Fruit fly (Drosophila melanogaster) whole organism, embryonic: Measurements from ENCODE around the gene CG42534.

Source experiments
- CG11247 ChIP-seq: fragments of 200-800 bp; sonication (Bioruptor generic); IDR thresholded peaks from 2 replicates; pipeline ENCODE4 v1.3.6; 2022; ENCODE audit warnings: missing biosample characterization, missing genetic modification characterization
- CG1233 ChIP-seq: fragments of 200-800 bp; sonication (Bioruptor generic); optimal IDR thresholded peaks from 4 replicates; lab custom pipeline; 2018; ENCODE audit warnings: missing biosample characterization, mild to moderate bottlenecking, missing genetic modification characterization
- CG13296 ChIP-seq: fragments of 200-800 bp; sonication (Bioruptor generic); optimal IDR thresholded peaks from 3 replicates; lab custom pipeline; 2018; ENCODE audit warnings: missing biosample characterization, mild to moderate bottlenecking, missing genetic modification characterization
- CG14667 ChIP-seq: fragments of 200-800 bp; sonication (Bioruptor generic); IDR thresholded peaks from 2 replicates; pipeline ENCODE4 v1.3.6; 2022; ENCODE audit warnings: missing biosample characterization, missing genetic modification characterization
- CG16863 ChIP-seq: fragments of 200-800 bp; sonication (Bioruptor generic); optimal IDR thresholded peaks from 3 replicates; lab custom pipeline; 2016; ENCODE audit warnings: missing biosample characterization, missing genetic modification characterization
- CG17568 ChIP-seq: fragments of 200-800 bp; sonication (Bioruptor generic); optimal IDR thresholded peaks from 2 replicates; lab custom pipeline; 2018; ENCODE audit warnings: missing biosample characterization, mild to moderate bottlenecking, missing genetic modification characterization, moderate library complexity
- CG17802 ChIP-seq: fragments of 200-800 bp; sonication (Bioruptor generic); optimal IDR thresholded peaks from 2 replicates; lab custom pipeline; 2018; ENCODE audit warnings: missing biosample characterization, mild to moderate bottlenecking, missing genetic modification characterization, moderate library complexity
- CG17829 ChIP-seq: fragments of 200-800 bp; optimal IDR thresholded peaks from 2 replicates; lab custom pipeline; 2019; ENCODE audit warnings: missing biosample characterization, mild to moderate bottlenecking, missing genetic modification characterization, moderate library complexity
- CG30403 ChIP-seq: fragments of 200-800 bp; sonication (Bioruptor generic); optimal IDR thresholded peaks from 3 replicates; lab custom pipeline; 2016; ENCODE audit warnings: missing biosample characterization, missing genetic modification characterization
- CG30431 ChIP-seq: fragments of 200-800 bp; sonication (Bioruptor generic); optimal IDR thresholded peaks from 2 replicates; lab custom pipeline; 2017; ENCODE audit warnings: missing biosample characterization, missing genetic modification characterization
- CG31388 ChIP-seq: fragments of 200-800 bp; sonication (Bioruptor generic); optimal IDR thresholded peaks from 2 replicates; lab custom pipeline; 2016; ENCODE audit warnings: missing biosample characterization, missing genetic modification characterization
- CG34224 ChIP-seq: fragments of 200-800 bp; sonication (Bioruptor generic); IDR thresholded peaks from 3 replicates; pipeline ENCODE4 v1.3.6; 2022; ENCODE audit warnings: missing biosample characterization, missing genetic modification characterization; ENCODE audit not compliant: partially characterized antibody
- CG3847 ChIP-seq: fragments of 200-800 bp; sonication (Bioruptor generic); IDR thresholded peaks from 2 replicates; pipeline ENCODE4 v1.3.6; 2022; ENCODE audit warnings: missing biosample characterization, missing genetic modification characterization
- CG42726 ChIP-seq: fragments of 200-800 bp; sonication (Bioruptor generic); IDR thresholded peaks from 2 replicates; pipeline ENCODE4 v1.3.6; 2022; ENCODE audit warnings: missing biosample characterization, missing genetic modification characterization; ENCODE audit not compliant: partially characterized antibody
- CG6254 ChIP-seq: fragments of 200-800 bp; sonication (Bioruptor generic); optimal IDR thresholded peaks from 3 replicates; lab custom pipeline; 2017; ENCODE audit warnings: mild to moderate bottlenecking, missing biosample characterization, missing genetic modification reagents, missing genetic modification characterization
- CG7928 ChIP-seq: fragments of 200-800 bp; sonication (Bioruptor generic); optimal IDR thresholded peaks from 2 replicates; lab custom pipeline; 2017; ENCODE audit warnings: missing biosample characterization, mild to moderate bottlenecking, missing genetic modification characterization
- CG8089 ChIP-seq: fragments of 200-800 bp; sonication (Bioruptor generic); optimal IDR thresholded peaks from 3 replicates; lab custom pipeline; 2016; ENCODE audit warnings: missing biosample characterization, missing genetic modification characterization
- CG8765 ChIP-seq: fragments of 200-800 bp; sonication (Bioruptor generic); IDR thresholded peaks from 2 replicates; pipeline ENCODE4 v1.3.6; 2022; ENCODE audit warnings: missing biosample characterization, missing genetic modification characterization
- CG9876 ChIP-seq: fragments of 200-800 bp; sonication (Bioruptor generic); optimal IDR thresholded peaks from 2 replicates; lab custom pipeline; 2016; ENCODE audit warnings: missing biosample characterization, missing genetic modification characterization
- Chrac-16 ChIP-seq: fragments of 200-800 bp; sonication (Bioruptor generic); optimal IDR thresholded peaks from 3 replicates; lab custom pipeline; 2016; ENCODE audit warnings: missing biosample characterization, missing genetic modification characterization
- Dref ChIP-seq: fragments of 200-800 bp; sonication (Bioruptor generic); IDR thresholded peaks from 2 replicates; pipeline ENCODE4 v1.3.6; 2022; ENCODE audit warnings: missing biosample characterization, missing genetic modification characterization
- HLH4C ChIP-seq: fragments of 200-800 bp; sonication (Bioruptor generic); IDR thresholded peaks from 3 replicates; pipeline ENCODE4 v1.3.6; 2022; ENCODE audit warnings: missing biosample characterization, missing genetic modification characterization; ENCODE audit not compliant: partially characterized antibody
- Hr51 ChIP-seq, 2 experiments: fragments of 200-800 bp; sonication (Bioruptor generic); optimal IDR thresholded peaks; 2 replicates in 1 of 2; 3 replicates in 1 of 2; lab custom pipeline; 2016 to 2018; ENCODE audit warnings: missing biosample characterization in 2 of 2, missing genetic modification characterization in 2 of 2, mild to moderate bottlenecking in 1 of 2, moderate library complexity in 1 of 2
- MBD-R2 ChIP-seq: fragments of 200-800 bp; sonication (Bioruptor generic); IDR thresholded peaks from 2 replicates; pipeline ENCODE4 v1.3.6; 2022; ENCODE audit warnings: missing biosample characterization, missing genetic modification characterization
- Meics ChIP-seq: fragments of 200-800 bp; sonication (Bioruptor generic); optimal IDR thresholded peaks from 2 replicates; lab custom pipeline; 2017; ENCODE audit warnings: missing biosample characterization, mild to moderate bottlenecking, missing genetic modification characterization
- Nf-YA ChIP-seq: fragments of 200-800 bp; sonication (Bioruptor generic); IDR thresholded peaks from 2 replicates; pipeline ENCODE4 v1.3.6; 2022; ENCODE audit warnings: missing biosample characterization, missing genetic modification characterization
- Nf-YB ChIP-seq: fragments of 200-800 bp; sonication (Bioruptor generic); optimal IDR thresholded peaks from 3 replicates; lab custom pipeline; 2019; ENCODE audit warnings: missing biosample characterization, mild to moderate bottlenecking, missing genetic modification characterization, moderate library complexity
- Pdp1 ChIP-seq, 2 experiments: fragments of 200-800 bp; sonication (Bioruptor generic); optimal IDR thresholded peaks; 3 replicates each; lab custom pipeline; 2016; ENCODE audit warnings: missing biosample characterization in 2 of 2, missing genetic modification characterization in 2 of 2, mild to moderate bottlenecking in 1 of 2, moderate library complexity in 1 of 2
- Rx ChIP-seq: fragments of 200-800 bp; sonication (Bioruptor generic); IDR thresholded peaks from 2 replicates; pipeline ENCODE4 v1.3.6; 2022; ENCODE audit warnings: missing biosample characterization, missing genetic modification characterization
- Sox102F ChIP-seq: fragments of 200-800 bp; sonication (Bioruptor generic); optimal IDR thresholded peaks from 2 replicates; lab custom pipeline; 2018; ENCODE audit warnings: missing biosample characterization, mild to moderate bottlenecking, missing genetic modification characterization, moderate library complexity
- br ChIP-seq: fragments of >200 bp; optimal IDR thresholded peaks from 2 replicates; lab custom pipeline; 2017
- cg ChIP-seq: fragments of 200-800 bp; sonication (Bioruptor generic); optimal IDR thresholded peaks from 3 replicates; lab custom pipeline; 2019; ENCODE audit warnings: missing biosample characterization, mild to moderate bottlenecking, missing genetic modification characterization, moderate library complexity
- emc ChIP-seq: fragments of 200-800 bp; sonication (Bioruptor generic); optimal IDR thresholded peaks from 2 replicates; lab custom pipeline; 2016; ENCODE audit warnings: missing biosample characterization, missing genetic modification characterization
- en ChIP-seq: fragments of 200-800 bp; sonication (Bioruptor generic); optimal IDR thresholded peaks from 2 replicates; lab custom pipeline; 2016; ENCODE audit warnings: missing biosample characterization, missing genetic modification characterization
- fu2 ChIP-seq: fragments of 200-800 bp; sonication (Bioruptor generic); optimal IDR thresholded peaks from 2 replicates; lab custom pipeline; 2016; ENCODE audit warnings: missing biosample characterization, missing genetic modification characterization
- gem ChIP-seq: fragments of 200-800 bp; sonication (Bioruptor generic); optimal IDR thresholded peaks from 2 replicates; lab custom pipeline; 2019; ENCODE audit warnings: missing biosample characterization, mild to moderate bottlenecking, missing genetic modification characterization, moderate library complexity
- grau ChIP-seq: fragments of 200-800 bp; optimal IDR thresholded peaks from 3 replicates; lab custom pipeline; 2019; ENCODE audit warnings: missing biosample characterization, mild to moderate bottlenecking, missing genetic modification characterization, moderate library complexity
- lilli ChIP-seq: fragments of 200-800 bp; sonication (Bioruptor generic); optimal IDR thresholded peaks from 3 replicates; lab custom pipeline; 2016; ENCODE audit warnings: missing biosample characterization, missing genetic modification characterization
- luna ChIP-seq: fragments of 200-800 bp; sonication (Bioruptor generic); optimal IDR thresholded peaks from 2 replicates; lab custom pipeline; 2016; ENCODE audit warnings: missing biosample characterization, missing genetic modification characterization
- mirr ChIP-seq: fragments of 200-800 bp; sonication (Bioruptor generic); optimal IDR thresholded peaks from 3 replicates; lab custom pipeline; 2018; ENCODE audit warnings: missing biosample characterization, mild to moderate bottlenecking, missing genetic modification characterization
- odd ChIP-seq: fragments of 200-800 bp; sonication (Bioruptor generic); optimal IDR thresholded peaks from 2 replicates; lab custom pipeline; 2017; ENCODE audit warnings: missing biosample characterization, mild to moderate bottlenecking, missing genetic modification characterization
- ranshi ChIP-seq: fragments of 200-800 bp; sonication (Bioruptor generic); IDR thresholded peaks from 2 replicates; pipeline ENCODE4 v1.3.6; 2022; ENCODE audit warnings: missing biosample characterization, missing genetic modification characterization
- repo ChIP-seq: fragments of 200-800 bp; sonication (Bioruptor generic); optimal IDR thresholded peaks from 2 replicates; lab custom pipeline; 2016; ENCODE audit warnings: missing biosample characterization, missing genetic modification characterization
- shn ChIP-seq: fragments of 200-800 bp; sonication (Bioruptor generic); optimal IDR thresholded peaks from 3 replicates; lab custom pipeline; 2016; ENCODE audit warnings: missing biosample characterization, missing genetic modification characterization
- slou ChIP-seq: fragments of 200-800 bp; sonication (Bioruptor generic); optimal IDR thresholded peaks from 3 replicates; lab custom pipeline; 2016; ENCODE audit warnings: missing biosample characterization, missing genetic modification characterization
- so ChIP-seq: fragments of 200-800 bp; sonication (Bioruptor generic); IDR thresholded peaks from 3 replicates; pipeline ENCODE4 v1.3.6; 2022; ENCODE audit warnings: missing biosample characterization, missing genetic modification characterization
- tio ChIP-seq: fragments of 200-800 bp; sonication (Bioruptor generic); optimal IDR thresholded peaks from 2 replicates; lab custom pipeline; 2017; ENCODE audit warnings: missing biosample characterization, missing genetic modification characterization, inconsistent platforms
- trem ChIP-seq: fragments of 200-800 bp; optimal IDR thresholded peaks from 3 replicates; lab custom pipeline; 2019; ENCODE audit warnings: missing biosample characterization, mild to moderate bottlenecking, missing genetic modification characterization, moderate library complexity
- twi ChIP-seq: fragments of 200-800 bp; optimal IDR thresholded peaks from 2 replicates; lab custom pipeline; 2019; ENCODE audit warnings: missing biosample characterization, mild to moderate bottlenecking, missing genetic modification characterization, moderate library complexity

The CG42534 gene

DNA sequence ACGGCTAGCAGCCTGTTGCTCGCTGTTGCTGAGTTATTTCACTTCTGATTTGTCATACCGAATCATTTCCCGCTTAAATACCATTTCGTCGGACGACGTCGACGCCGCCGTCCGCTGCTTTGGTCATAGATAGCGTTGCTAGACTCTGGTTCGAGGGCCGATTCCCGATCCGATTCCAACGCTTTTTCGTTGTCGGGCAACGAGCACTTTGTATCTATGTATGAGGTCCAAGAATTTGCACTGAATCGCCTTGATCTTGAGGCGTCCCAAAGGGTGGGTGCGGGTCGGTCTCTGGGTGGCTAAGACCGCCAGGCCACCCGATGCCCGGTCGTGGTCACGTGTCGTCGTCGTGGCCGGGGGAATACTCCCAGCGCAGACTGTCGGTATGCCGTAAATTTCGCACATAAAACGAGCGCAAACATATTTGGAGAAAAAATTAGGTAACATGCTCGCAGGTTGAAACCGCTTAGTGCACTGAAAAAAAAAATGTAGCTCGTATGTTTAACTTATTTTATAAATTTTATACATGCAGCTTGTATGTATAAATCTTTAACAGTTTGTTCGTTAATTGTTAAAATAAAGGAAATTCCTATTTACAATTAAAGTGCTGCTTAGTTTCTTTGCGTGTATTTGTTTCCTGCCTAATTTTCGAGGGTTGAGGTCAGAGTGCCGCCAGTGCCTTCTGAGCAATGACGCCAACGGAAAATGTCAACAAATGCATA, 48.1 kb upstream of the CG42534 start, which contains the start of gene CG3348 (continued):
- TF ChIP-seq Chrac-16 (peak; percentile 56), CG17802 (peak; percentile 2), shn (peak; percentile 6), Sox102F (peak; percentile 73), CG34224 (GFP tag; lab: Robert Waterston, UW) (no peak), CG31388 (GFP tag; lab: Kevin White, UChicago) (no peak), CG42726 (GFP tag; lab: Robert Waterston, UW) (no peak), en (GFP tag; lab: Kevin White, UChicago) (no peak), CG3847 (GFP tag; lab: Robert Waterston, UW) (peak; percentile 76), CG9876 (GFP tag; lab: Kevin White, UChicago) (peak; percentile 10), CG30403 (GFP tag; lab: Kevin White, UChicago) (peak; percentile 79), slou (GFP tag; lab: Kevin White, UChicago) (peak; percentile 17), so (GFP tag; lab: Robert Waterston, UW) (0 out of 3 replicates have a peak, but pooled peaks have one; percentile 43), CG6254 (no peak), emc (GFP tag; lab: Kevin White, UChicago) (peak; percentile 13), CG7928 (GFP tag; lab: Kevin White, UChicago) (peak; percentile 54), lilli (GFP tag; lab: Kevin White, UChicago) (peak; percentile 78), Rx (peak; percentile 24; the same call in 1 of the 2 replicates), cg (GFP tag; lab: Kevin White, UChicago) (no peak), HLH4C (GFP tag; lab: Robert Waterston, UW) (no peak), Nf-YA (GFP tag; lab: Robert Waterston, UW) (peak; percentile 42; the same call in 1 of the 2 replicates), Hr51 (GFP tag; optimal IDR thresholded peaks at IDR 0.05; lab: Kevin White, UChicago) (peak; percentile 19 to 67), CG16863 (GFP tag; lab: Kevin White, UChicago) (peak; percentile 32), twi (tag; lab: Kevin White, UChicago) (no peak), Meics (peak; percentile 86), trem (tag; lab: Kevin White, UChicago) (peak; percentile 22), odd (GFP tag; lab: Kevin White, UChicago) (no peak), CG8089 (GFP tag; lab: Kevin White, UChicago) (no peak), Pdp1 (GFP tag; optimal IDR thresholded peaks at IDR 0.05; lab: Kevin White, UChicago) (peak; percentile 64 to 73), tio (GFP tag; lab: Kevin White, UChicago) (peak; percentile 49), mirr (GFP tag; lab: Kevin White, UChicago) (no peak), CG13296 (GFP tag; lab: Kevin White, UChicago) (peak; percentile 79), repo (GFP tag; lab: Kevin White, UChicago) (no peak), ranshi (peak; percentile 79), CG1233 (GFP tag; lab: Kevin White, UChicago) (peak; percentile 77), Nf-YB (GFP tag; lab: Kevin White, UChicago) (peak; percentile 27), CG17568 (GFP tag; lab: Kevin White, UChicago) (no peak), CG17829 (tag; lab: Kevin White, UChicago) (peak; percentile 43), CG30431 (GFP tag; lab: Kevin White, UChicago) (peak; percentile 37), CG11247 (GFP tag; lab: Robert Waterston, UW) (peak; percentile 75), br (lab: Kevin White, UChicago) (no peak), Dref (0 out of 2 replicates have a peak, but pooled peaks have one; percentile 8), gem (tag; lab: Kevin White, UChicago) (peak; percentile 87), grau (peak; percentile 71), CG14667 (GFP tag; lab: Robert Waterston, UW) (0 out of 2 replicates have a peak, but pooled peaks have one; percentile 15), CG8765 (GFP tag; lab: Robert Waterston, UW) (peak; percentile 48; the same call in 1 of the 2 replicates), luna (GFP tag; lab: Kevin White, UChicago) (no peak), fu2 (peak; percentile 43), MBD-R2 (peak; percentile 61; the same call in 1 of the 2 replicates)
